Fruit fly (Drosophila melanogaster): ENCODE results near the gene CG1387.

CG1387 gene

DNA sequence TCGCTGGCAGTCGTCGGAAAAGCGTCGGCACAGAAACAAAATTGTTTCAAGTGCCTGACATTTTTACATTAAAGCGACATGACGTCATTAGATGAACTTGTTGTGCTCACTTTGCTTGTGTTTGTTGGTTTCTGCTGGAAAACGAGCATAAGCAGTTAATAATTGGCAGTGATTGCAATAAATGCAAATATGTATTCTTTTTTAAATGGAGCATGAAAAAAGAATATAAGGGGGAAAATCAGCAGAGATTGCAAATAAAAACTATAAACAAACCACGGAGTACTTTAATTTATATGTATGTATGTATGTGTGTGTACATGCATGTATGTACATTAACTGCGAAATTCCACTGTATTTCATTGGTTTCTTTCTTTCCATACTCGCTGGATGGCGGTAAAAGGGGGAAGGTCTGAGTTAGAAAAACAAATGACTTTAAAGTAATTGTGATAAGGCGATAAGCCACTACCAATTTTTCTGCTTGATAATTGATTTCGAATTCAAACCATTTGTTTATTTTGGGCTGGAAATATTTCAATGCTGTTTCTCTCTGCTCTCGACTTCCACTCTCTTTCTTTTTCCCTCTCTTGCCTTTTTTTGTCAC, 28.0 kb downstream of the CG1387 start:
- no peak for TF ChIP-seq noc (tag; optimal IDR thresholded peaks at IDR 0.05)

DNA sequence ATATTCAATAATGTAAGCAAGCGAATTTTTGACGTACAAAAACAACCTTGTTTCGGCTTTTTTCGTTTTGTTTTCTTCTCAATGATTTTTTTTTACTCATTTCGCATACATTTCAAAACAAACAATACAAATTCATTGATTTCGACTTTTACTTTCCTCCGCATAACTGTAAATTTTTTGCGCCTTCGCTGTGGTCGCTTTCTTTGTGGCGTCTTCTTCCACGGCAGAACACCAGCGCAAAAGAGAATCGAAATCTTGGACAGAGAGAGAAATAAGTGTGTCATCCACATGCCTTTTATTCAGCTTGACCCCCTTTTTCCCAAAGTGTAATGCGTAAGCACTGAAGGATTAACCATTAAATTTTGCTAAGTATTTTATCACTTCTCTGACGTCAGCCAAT, 28.8 kb downstream of the CG1387 start:
- TF ChIP-seq noc (tag; optimal IDR thresholded peaks at IDR 0.05), result no peak

DNA sequence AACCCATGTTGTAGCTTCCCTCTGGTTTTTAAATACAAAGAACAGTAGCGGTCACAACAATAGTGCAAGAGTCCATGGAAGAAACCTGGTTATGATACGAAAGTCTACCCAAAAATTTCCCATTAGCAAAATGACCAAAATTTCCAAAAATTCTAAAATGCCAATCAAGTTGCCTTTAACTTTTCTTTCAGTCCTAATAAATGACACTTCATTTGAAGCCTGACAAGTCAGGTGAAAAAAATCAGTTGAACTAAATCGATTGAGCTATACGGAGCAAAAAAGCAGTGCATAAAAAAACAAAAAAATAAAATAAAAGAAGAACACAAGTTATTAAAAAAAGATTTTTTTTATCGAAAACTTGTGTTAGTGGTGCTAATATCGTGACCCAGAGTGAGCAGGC, 30.0 kb downstream of the CG1387 start:
- no peak for TF ChIP-seq noc (tag; optimal IDR thresholded peaks at IDR 0.05)

DNA sequence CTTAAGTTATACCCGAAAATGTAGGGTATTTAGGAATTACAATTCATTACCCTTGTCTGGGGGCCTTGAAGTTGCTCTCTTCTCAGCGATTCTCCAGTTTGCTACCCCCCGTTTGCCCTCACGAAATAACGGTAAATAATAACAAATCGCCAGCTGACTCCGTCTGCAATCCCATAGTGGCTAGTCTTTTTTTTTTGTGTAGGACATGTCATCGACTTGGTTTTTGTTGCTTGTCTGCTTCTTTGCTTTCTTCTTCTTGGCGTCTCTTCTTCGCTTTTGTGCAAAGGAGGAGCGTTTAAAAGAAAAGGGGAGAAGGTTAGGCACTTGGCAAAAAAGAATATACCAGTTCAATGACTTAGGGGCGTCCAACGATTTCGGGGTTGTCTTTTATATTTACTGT, 30.6 kb downstream of the CG1387 start:
- TF ChIP-seq noc (tag; optimal IDR thresholded peaks at IDR 0.05), result no peak

DNA sequence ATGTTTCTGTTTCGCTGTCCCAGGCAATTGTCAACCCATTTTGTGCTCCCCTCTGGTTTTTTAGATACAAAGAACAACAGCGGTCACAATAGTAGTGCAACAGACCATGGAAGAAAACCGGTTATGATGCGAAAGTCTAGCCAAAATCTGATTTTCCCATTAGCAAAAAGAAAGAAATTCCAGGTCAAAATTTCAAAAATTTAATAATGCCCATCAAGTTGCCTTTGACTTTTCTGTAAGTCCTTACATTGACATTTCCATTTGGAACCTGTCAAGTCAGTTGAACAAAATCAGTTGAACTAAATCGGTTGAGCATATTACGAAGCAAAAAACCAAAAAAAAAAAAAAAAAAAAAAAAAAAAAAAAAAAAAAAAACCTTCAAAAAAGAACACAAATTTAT, 31.4 kb downstream of the CG1387 start:
- TF ChIP-seq noc (tag; optimal IDR thresholded peaks at IDR 0.05), result no peak

DNA sequence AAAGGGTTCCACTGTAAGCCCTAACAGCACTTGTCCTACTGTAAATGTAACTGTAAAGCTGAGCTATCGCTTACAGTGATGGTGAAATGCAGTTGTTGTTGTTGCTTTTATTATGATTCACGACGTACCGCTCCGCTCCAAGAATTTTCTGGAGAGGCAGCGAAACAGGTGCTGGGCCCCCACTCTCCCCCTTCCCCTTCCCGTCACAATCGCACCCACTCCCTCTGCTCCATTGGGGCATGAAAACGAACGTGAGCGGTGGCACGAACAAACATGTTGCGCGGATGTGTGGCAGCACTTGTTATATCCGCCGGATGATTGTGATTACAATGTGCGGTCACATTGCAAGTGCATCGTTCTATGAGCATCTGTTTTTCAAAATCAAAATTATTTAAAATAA, 34.0 kb downstream of the CG1387 start:
- TF ChIP-seq noc (tag; optimal IDR thresholded peaks at IDR 0.05), result no peak

DNA sequence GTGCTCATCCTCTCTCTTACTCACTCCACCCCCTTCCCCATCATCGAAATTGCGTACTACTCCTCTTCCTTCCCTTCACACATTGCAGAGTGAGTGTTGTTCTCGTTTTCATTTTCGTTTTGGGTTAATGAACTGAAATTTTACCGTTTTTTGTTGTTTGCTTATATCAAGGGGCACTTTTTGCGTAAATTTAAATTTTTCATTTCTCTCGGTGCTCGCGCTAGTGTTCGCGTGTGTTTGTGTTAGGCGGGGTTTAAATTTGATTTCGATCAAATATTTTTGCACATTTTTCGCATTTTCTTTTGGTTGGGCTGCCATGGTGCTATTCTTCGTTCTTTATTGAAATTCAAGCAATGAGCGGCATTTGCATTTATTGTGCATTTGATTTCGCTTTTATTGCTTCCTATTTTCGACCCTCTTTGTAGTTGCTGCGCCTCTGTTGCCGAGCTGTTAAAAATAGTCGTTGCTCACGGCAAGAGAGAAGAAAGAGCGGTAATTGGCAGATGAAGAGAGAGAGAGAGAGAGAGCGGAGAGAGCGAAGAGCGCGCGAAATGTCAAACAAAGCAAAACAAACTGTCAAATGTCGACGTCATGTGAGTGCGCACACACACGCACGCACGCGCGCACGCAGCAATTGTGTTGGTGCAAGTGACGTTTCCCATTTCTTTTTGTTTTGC, 35.3 kb downstream of the CG1387 start:
- TF ChIP-seq noc (tag; optimal IDR thresholded peaks at IDR 0.05), result no peak

DNA sequence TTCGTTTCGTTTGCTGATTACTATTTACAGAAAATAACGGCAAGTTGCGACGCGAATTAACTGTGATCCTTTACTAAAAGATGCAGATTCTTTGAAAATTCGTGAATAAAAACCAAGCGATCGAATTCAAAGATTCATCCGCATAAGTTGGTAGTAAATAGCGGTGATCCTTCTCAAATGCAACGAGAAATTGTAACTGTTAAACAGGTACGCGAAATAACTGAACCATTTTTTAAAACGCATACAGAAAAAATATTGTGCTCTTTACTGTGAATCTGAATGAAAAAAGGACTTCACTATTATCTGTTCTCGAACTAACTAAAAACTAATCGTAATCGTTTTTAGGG, 35.8 kb downstream of the CG1387 start:
- no peak for TF ChIP-seq noc (tag; optimal IDR thresholded peaks at IDR 0.05)

DNA sequence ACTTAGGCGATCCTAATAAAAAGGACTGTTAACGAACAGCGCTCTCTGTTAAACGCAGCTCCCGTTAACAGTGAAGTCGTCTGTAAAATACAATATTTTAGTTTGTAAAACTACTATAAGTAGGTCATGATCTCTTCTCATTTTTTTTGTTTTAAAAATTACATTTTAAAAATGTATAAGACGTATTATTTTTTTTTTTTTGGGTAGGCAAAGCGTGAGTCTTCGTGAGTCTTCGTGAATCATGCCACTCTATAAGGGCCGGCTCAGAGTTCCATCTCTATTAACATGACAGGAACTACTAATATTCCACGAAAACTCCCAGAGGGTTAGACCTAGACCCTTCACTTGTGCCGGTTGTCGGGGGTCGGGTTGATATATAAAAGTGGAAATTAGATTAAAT, 37.1 kb downstream of the CG1387 start:
- no peak for TF ChIP-seq noc (tag; optimal IDR thresholded peaks at IDR 0.05)

DNA sequence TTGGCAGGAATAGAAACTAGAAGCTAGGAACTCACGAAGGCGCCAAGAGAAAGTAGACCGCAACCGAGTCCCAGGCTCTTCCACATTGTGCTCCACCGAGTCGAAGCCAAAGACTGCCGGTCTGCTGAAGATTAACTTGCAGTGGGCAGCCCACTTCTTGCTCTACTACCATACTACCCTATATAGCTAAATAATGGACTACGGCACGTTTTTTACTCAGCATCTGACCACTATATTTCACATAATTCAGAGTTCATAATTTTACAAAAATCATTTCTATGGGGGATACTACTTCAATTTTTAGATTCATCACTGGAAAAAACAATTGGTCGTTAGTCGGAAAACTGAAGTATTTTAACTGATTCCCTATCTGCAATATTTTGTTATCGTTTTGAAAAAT, 48.1 kb downstream of the CG1387 start, which contains the start of gene CG32712:
TSS of gene CG32712 (minus strand) at position 101 of the 400 bp plus-strand sequence.
- TF ChIP-seq noc (tag; optimal IDR thresholded peaks at IDR 0.05), result no peak

DNA sequence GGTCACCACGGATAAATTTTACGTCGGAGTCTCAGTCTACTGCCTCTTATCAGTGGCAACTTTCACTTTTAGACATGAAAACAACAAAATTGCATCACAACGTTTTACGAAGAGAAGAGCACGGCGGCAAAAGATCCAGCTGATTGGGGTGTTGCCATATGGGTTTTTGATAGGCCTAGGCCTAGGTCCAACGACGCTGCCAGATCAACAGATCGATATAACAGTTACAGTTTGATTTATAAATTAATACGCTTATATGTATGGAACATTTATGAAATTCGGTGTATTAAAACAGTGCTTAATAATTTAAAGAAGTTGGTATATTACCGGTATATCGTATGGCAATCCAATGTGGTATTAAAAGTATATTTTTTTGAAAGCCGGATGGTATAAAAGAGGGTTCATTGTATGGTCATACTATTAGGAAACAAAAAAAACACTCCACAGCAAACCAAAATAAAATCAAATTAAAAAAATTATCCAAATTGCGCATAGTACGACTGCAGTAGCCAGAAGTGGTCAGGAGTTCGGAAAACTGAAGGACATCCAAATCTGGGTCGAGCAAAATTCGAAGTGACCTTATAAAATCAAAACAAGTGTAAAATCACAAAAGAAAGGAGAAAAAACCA, 51.2 kb downstream of the CG1387 start, which contains the start of gene CG1440:
TSS of gene CG1440 (plus strand) at position 402 of the 629 bp plus-strand sequence.
- TF ChIP-seq noc (tag; optimal IDR thresholded peaks at IDR 0.05), result no peak

DNA sequence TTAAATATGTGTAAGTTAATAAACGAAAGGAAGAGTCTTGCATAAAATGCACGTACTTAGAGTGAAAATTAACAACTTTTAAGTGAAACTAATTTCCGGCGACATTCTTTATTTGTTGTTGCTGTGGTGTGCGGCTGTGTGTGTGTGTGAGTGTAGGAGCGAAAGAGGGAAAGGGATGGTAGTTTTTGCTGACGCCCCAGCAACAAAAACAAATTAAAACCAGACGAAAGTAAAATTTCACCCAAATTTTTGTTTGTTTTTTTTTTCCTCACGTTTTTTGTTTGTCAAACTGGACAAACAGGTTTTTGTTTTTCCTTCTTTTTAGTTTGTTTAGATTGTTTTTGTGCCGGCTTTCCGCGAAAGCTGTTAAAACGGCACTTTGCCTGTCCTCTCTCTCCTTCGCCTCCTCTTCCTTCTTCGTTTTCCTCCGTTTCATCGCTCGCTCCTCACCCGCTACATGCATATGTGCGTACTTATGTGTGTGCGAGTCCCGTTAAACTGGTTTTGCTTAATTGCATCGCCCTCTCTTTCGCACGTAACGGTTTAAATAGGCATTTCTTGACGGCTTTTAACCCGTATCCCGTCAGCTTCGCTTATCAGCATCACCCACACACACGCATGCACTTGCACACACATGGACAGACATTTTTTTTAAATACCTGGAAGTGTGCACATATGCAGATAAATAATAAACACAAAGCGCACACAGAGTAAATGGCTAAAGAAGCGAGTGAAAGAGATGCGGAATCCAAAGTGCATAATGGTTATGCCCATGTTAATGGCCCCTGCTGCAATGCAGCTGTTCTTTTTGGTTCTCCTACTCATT, 51.9 kb downstream of the CG1387 start, which contains the start of gene Miga:
TSS of gene Miga (minus strand) at position 536 of the 826 bp plus-strand sequence.
- no peak for TF ChIP-seq noc (tag; optimal IDR thresholded peaks at IDR 0.05)
